Worm (Caenorhabditis elegans) whole organism, L1 larva: ENCODE measurements around the gene srsx-32.

Source experiments
- aha-1 ChIP-seq: fragments of 150-350 bp; optimal IDR thresholded peaks from 2 replicates; lab custom pipeline; 2014; ENCODE audit warnings: missing biosample characterization, missing genetic modification characterization
- dpl-1 ChIP-seq, 3 experiments: fragments of 150-350 bp in 2 of 3; sonication (generic microtip) in 1 of 3; optimal IDR thresholded peaks; 2 replicates each; lab custom pipeline; 2014 to 2017; ENCODE audit warnings: missing biosample characterization in 3 of 3, missing genetic modification characterization in 3 of 3, missing genetic modification reagents in 3 of 3
- dsc-1 ChIP-seq: sonication (generic microtip); optimal IDR thresholded peaks from 2 replicates; lab custom pipeline; 2016; ENCODE audit warnings: mild to moderate bottlenecking, missing genetic modification characterization, missing compliant biosample characterization
- efl-1 ChIP-seq, 4 experiments: fragments of 150-350 bp; optimal IDR thresholded peaks in 3 of 4; peaks in 1 of 4; 1 replicate in 1 of 4; 2 replicates in 3 of 4; lab custom pipeline; 2014; ENCODE audit warnings: missing biosample characterization in 2 of 4, missing genetic modification characterization in 2 of 4, missing genetic modification reagents in 2 of 4
- elt-2 ChIP-seq: sonication (generic microtip); optimal IDR thresholded peaks from 2 replicates; lab custom pipeline; 2016; ENCODE audit warnings: missing genetic modification characterization, mild to moderate bottlenecking, inconsistent platforms, missing compliant biosample characterization, missing genetic modification reagents
- fkh-10 ChIP-seq: sonication (generic microtip); optimal IDR thresholded peaks from 2 replicates; lab custom pipeline; 2017; ENCODE audit warnings: missing biosample characterization, missing genetic modification reagents, missing genetic modification characterization
- fkh-4 ChIP-seq: sonication (generic microtip); optimal IDR thresholded peaks from 2 replicates; lab custom pipeline; 2016; ENCODE audit warnings: missing compliant biosample characterization, missing genetic modification characterization, borderline replicate concordance
- hlh-4 ChIP-seq: sonication (generic microtip); optimal IDR thresholded peaks from 2 replicates; lab custom pipeline; 2016; ENCODE audit warnings: mild to moderate bottlenecking, missing genetic modification characterization, missing compliant biosample characterization
- hpl-2 ChIP-seq: fragments of 150-350 bp; optimal IDR thresholded peaks from 2 replicates; lab custom pipeline; 2014; ENCODE audit warnings: missing biosample characterization, missing genetic modification reagents, missing genetic modification characterization
- irx-1 ChIP-seq: sonication (generic microtip); optimal IDR thresholded peaks from 2 replicates; lab custom pipeline; 2016; ENCODE audit warnings: missing genetic modification characterization, missing compliant biosample characterization
- jun-1 ChIP-seq: fragments of 150-350 bp; optimal IDR thresholded peaks from 2 replicates; lab custom pipeline; 2014; ENCODE audit warnings: missing biosample characterization, missing genetic modification reagents, missing genetic modification characterization
- lin-14 ChIP-seq: fragments of 200-800 bp; sonication (Bioruptor generic); optimal IDR thresholded peaks from 2 replicates; lab custom pipeline; 2018; ENCODE audit warnings: mild to moderate bottlenecking, missing genetic modification characterization, moderate library complexity, missing compliant biosample characterization
- lin-15B ChIP-seq: fragments of 150-350 bp; sonication (generic microtip); optimal IDR thresholded peaks from 3 replicates; lab custom pipeline; 2014; ENCODE audit warnings: missing biosample characterization, missing genetic modification characterization
- mep-1 ChIP-seq: fragments of 150-350 bp; optimal IDR thresholded peaks from 2 replicates; lab custom pipeline; 2014; ENCODE audit warnings: missing biosample characterization, missing genetic modification characterization
- nhr-12 ChIP-seq: sonication (generic microtip); optimal IDR thresholded peaks from 2 replicates; lab custom pipeline; 2017; ENCODE audit warnings: missing biosample characterization, missing genetic modification characterization
- nhr-19 ChIP-seq: fragments of 200-800 bp; sonication (Bioruptor generic); conservative IDR thresholded peaks from 2 replicates; pipeline ENCODE4 v1.3.6; 2022; ENCODE audit warnings: missing genetic modification characterization, missing compliant biosample characterization
- nhr-71 ChIP-seq: sonication (generic microtip); optimal IDR thresholded peaks from 2 replicates; lab custom pipeline; 2016; ENCODE audit warnings: mild to moderate bottlenecking, missing genetic modification characterization, moderate library complexity, missing compliant biosample characterization
- nhr-77 ChIP-seq: fragments of 150-350 bp; optimal IDR thresholded peaks from 2 replicates; lab custom pipeline; 2014; ENCODE audit warnings: missing biosample characterization, missing genetic modification characterization
- nhr-85 ChIP-seq: sonication (generic microtip); peaks from one replicate; lab custom pipeline; 2016; ENCODE audit warnings: missing genetic modification characterization, inconsistent platforms, missing compliant biosample characterization
- pax-3 ChIP-seq: fragments of 200-800 bp; sonication (Bioruptor generic); optimal IDR thresholded peaks from 2 replicates; lab custom pipeline; 2018; ENCODE audit warnings: mild to moderate bottlenecking, missing genetic modification characterization, moderate library complexity, missing compliant biosample characterization
- skn-1 ChIP-seq: fragments of 150-350 bp; optimal IDR thresholded peaks from 2 replicates; lab custom pipeline; 2014; ENCODE audit warnings: missing biosample characterization, missing genetic modification characterization
- sup-37 ChIP-seq: fragments of 200-800 bp; sonication (Bioruptor generic); optimal IDR thresholded peaks from 2 replicates; lab custom pipeline; 2018; ENCODE audit warnings: mild to moderate bottlenecking, missing genetic modification characterization, missing compliant biosample characterization
- tlp-1 ChIP-seq: fragments of 150-350 bp; optimal IDR thresholded peaks from 2 replicates; lab custom pipeline; 2014; ENCODE audit warnings: missing biosample characterization, missing genetic modification characterization
- unc-130 ChIP-seq: fragments of 150-350 bp; optimal IDR thresholded peaks from 2 replicates; lab custom pipeline; 2017; ENCODE audit warnings: missing biosample characterization, missing genetic modification characterization, inconsistent platforms
- unc-86 ChIP-seq: sonication (generic microtip); optimal IDR thresholded peaks from 2 replicates; lab custom pipeline; 2016; ENCODE audit warnings: missing genetic modification characterization, missing compliant biosample characterization
- vab-15 ChIP-seq: sonication (generic microtip); optimal IDR thresholded peaks from 2 replicates; lab custom pipeline; 2017; ENCODE audit warnings: missing genotype, mild to moderate bottlenecking, missing genetic modification characterization, missing compliant biosample characterization
- zip-4 ChIP-seq: fragments of 200-800 bp; sonication (Bioruptor generic); optimal IDR thresholded peaks from 2 replicates; lab custom pipeline; 2018; ENCODE audit warnings: mild to moderate bottlenecking, missing genetic modification characterization, moderate library complexity, missing compliant biosample characterization
- ztf-11 ChIP-seq, 2 experiments: sonication (generic microtip); optimal IDR thresholded peaks; 2 replicates each; lab custom pipeline; 2016 to 2017; ENCODE audit warnings: missing genetic modification characterization in 2 of 2, missing biosample characterization in 1 of 2, missing compliant biosample characterization in 1 of 2

Gene srsx-32

DNA sequence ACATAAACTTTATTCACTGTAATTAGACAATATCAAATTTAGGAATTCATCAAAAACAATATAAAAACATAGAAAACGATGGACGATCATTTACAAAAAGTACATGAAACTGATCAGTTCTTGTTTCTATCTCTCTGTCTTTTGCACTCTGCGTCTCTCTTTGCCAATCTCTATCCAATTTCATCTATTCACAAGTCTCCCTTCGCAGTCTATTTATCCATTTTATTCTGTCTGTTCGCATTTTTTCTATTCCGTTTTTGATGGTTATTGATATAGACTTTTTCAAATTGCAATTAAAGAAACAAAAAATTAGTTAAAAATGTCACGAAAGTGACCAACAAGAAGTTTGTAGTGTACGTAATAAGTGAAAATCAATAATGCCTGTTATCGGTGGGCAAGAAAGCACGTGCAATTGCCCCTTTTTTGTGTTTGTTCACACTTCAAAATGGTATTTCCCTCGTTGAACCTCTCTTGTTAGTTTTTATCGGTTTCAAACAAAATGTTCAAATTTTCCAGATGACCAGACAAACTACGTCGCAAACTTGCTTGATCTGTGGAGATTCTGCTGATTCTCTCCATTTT, 18.8 kb upstream of the srsx-32 start, which contains the start of gene nhr-42 (continued):
- TF ChIP-seq nhr-77 (tag; lab: Kevin White, UChicago) (no peak), vab-15 (tag; lab: Kevin White, UChicago) (no peak), nhr-19 (GFP tag; lab: Robert Waterston, UW) (peak; percentile 29; the same call in 1 of the 2 replicates), fkh-10 (GFP tag; lab: Kevin White, UChicago) (no peak), unc-86 (no peak), ztf-11 (tag; optimal IDR thresholded peaks at IDR 0.05; lab: Kevin White, UChicago) (no peak), nhr-71 (tag; lab: Kevin White, UChicago) (peak; percentile 50), irx-1 (tag; lab: Kevin White, UChicago) (peak; percentile 8), dpl-1 (GFP tag; optimal IDR thresholded peaks at IDR 0.05; lab: Kevin White, UChicago) (no peak), tlp-1 (no peak), nhr-12 (tag; lab: Kevin White, UChicago) (no peak), lin-15B (no peak)

ce11 chrV:7000734-7001133, 16.4 kb upstream of the srsx-32 start:
- TF ChIP-seq aha-1 (tag; lab: Kevin White, UChicago) (no peak), dsc-1 (tag; lab: Kevin White, UChicago) (no peak), skn-1 (tag; lab: Kevin White, UChicago) (no peak), elt-2 (tag; lab: Kevin White, UChicago) (peak; percentile 1), jun-1 (no peak), fkh-4 (tag; lab: Kevin White, UChicago) (no peak), efl-1 (optimal IDR thresholded peaks at IDR 0.05; lab: Kevin White, UChicago) (no peak), efl-1 (GFP tag; optimal IDR thresholded peaks at IDR 0.05 in 1 of 2; lab: Kevin White, UChicago) (peak in 1 of 2 experiments; percentile 75)

DNA sequence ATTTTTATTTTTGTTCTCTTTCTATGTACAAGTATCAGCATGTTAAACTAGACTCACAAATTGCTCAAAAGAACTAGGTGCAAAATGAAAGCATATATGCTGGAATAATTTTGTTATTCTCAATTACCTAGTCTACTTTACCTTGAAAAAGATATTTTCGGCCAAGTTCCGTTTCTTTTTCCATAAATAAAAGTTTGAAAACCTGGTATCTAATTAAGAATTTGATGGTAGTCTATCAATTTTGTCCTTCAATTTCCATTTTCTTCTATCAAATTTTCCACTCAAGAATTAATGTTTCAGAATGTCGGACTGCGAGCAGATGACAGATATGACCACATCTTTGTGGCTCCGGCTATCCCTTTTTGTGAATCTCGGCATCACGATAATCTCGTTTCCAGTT, 13.3 kb upstream of the srsx-32 start, which contains the start of gene srab-4:
TSS of gene srab-4 (plus strand) at position 301 of the 400 bp plus-strand sequence.
- TF ChIP-seq fkh-4 (tag; lab: Kevin White, UChicago) (no peak), pax-3 (tag; lab: Kevin White, UChicago) (no peak), hpl-2 (GFP tag; lab: Kevin White, UChicago) (no peak)

- TF ChIP-seq mep-1 (tag; lab: Kevin White, UChicago) (no peak), zip-4 (no peak), nhr-85 (tag; lab: Kevin White, UChicago) (no peak), lin-14 (GFP tag; lab: Kevin White, UChicago) (no peak), elt-2 (tag; lab: Kevin White, UChicago) (no peak), unc-130 (tag; lab: Kevin White, UChicago) (no peak), sup-37 (GFP tag; lab: Kevin White, UChicago) (no peak), efl-1 (optimal IDR thresholded peaks at IDR 0.05; lab: Kevin White, UChicago) (no peak), efl-1 (GFP tag; optimal IDR thresholded peaks at IDR 0.05 in 1 of 2; lab: Kevin White, UChicago) (no peak), hpl-2 (GFP tag; lab: Kevin White, UChicago) (no peak), ztf-11 (tag; optimal IDR thresholded peaks at IDR 0.05; lab: Kevin White, UChicago) (no peak)
Observed at ce11 chrV:7005964-7006363, 11.2 kb upstream of the srsx-32 start, which contains the start of gene spig-10. TSS of gene spig-10 (plus strand) at chrV:7006264.

- no peak for TF ChIP-seq fkh-10 (GFP tag; lab: Kevin White, UChicago)
Observed at ce11 chrV:7007307-7007706, 9.9 kb upstream of the srsx-32 start, which contains the start of gene drd-10. TSS of gene drd-10 (plus strand) at chrV:7007607.

DNA sequence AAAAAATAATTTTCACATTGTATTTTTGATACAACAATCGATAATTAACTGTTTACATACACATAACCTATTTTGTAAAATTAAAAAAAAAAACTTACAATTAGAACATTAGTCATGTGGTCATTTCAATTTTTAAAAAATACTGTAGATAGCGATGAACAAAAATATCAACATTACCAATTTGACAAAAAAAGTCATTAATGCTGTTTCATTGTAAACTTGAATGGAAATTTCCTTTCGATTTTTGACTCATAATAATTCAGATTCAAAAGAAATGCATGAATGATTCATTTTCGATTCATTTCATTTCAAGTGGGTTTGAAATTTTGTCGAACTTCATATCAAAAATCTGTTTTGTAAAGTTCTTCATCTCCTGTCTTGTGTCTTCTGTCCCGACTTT, 7.7 kb upstream of the srsx-32 start, which contains the start of gene C33G8.2:
TSS of gene C33G8.2 (plus strand) at position 301 of the 400 bp plus-strand sequence.
- TF ChIP-seq hlh-4 (tag; lab: Kevin White, UChicago) (no peak), efl-1 (optimal IDR thresholded peaks at IDR 0.05; lab: Kevin White, UChicago) (no peak), efl-1 (GFP tag; optimal IDR thresholded peaks at IDR 0.05 in 1 of 2; lab: Kevin White, UChicago) (peak in 1 of 2 experiments; percentile 31)
- TF ChIP-seq, all 84 proteins: peak for 1
